Worm (Caenorhabditis elegans): ENCODE results near the gene hmg-12.

hmg-12 gene

ce11 chrII:11914304-11914703, 2.0 kb upstream of the hmg-12 start, which contains the start of gene ZK930.7:
Gene ZK930.7 (plus strand): TSS chrII:11914604.
- TF ChIP-seq lsy-12 (tag; optimal IDR thresholded peaks at IDR 0.05), result no peak
- no peak for TF ChIP-seq nhr-23 (tag; optimal IDR thresholded peaks at IDR 0.05)
- TF ChIP-seq ceh-9 (tag; optimal IDR thresholded peaks at IDR 0.05), result no peak
- no peak for TF ChIP-seq unc-62 (GFP tag; optimal IDR thresholded peaks at IDR 0.05)
- TF ChIP-seq nhr-67 (tag; optimal IDR thresholded peaks at IDR 0.05), result no peak
- no peak for TF ChIP-seq R02D3.7 (tag; optimal IDR thresholded peaks at IDR 0.05)
- no peak for TF ChIP-seq elt-3 (tag; optimal IDR thresholded peaks at IDR 0.05)
- TF ChIP-seq skn-1 (tag; optimal IDR thresholded peaks at IDR 0.05), result no peak
- TF ChIP-seq ZK546.5 (tag; optimal IDR thresholded peaks at IDR 0.05), result no peak

ce11 chrII:11916555-11916941, 235 bp downstream of the hmg-12 start:
- no peak for TF ChIP-seq nhr-76 (tag; optimal IDR thresholded peaks at IDR 0.05)
- TF ChIP-seq unc-39 (tag; optimal IDR thresholded peaks at IDR 0.05), result no peak
- TF ChIP-seq lsy-12 (tag; optimal IDR thresholded peaks at IDR 0.05), result no peak
- no peak for TF ChIP-seq nhr-28 (tag; optimal IDR thresholded peaks at IDR 0.05)
- TF ChIP-seq egl-5 (tag; optimal IDR thresholded peaks at IDR 0.05), result no peak
- no peak for TF ChIP-seq ztf-11 (tag; optimal IDR thresholded peaks at IDR 0.05)
- no peak for TF ChIP-seq nhr-12 (tag; optimal IDR thresholded peaks at IDR 0.05)
- TF ChIP-seq lin-39 (tag; optimal IDR thresholded peaks at IDR 0.05), result no peak

ce11 chrII:11916945-11917344, 632 bp downstream of the hmg-12 start:
- no peak for TF ChIP-seq lin-15B (tag; optimal IDR thresholded peaks at IDR 0.05)
- no peak for TF ChIP-seq hmg-11 (tag; optimal IDR thresholded peaks at IDR 0.05)
- TF ChIP-seq snpc-4 (tag; optimal IDR thresholded peaks at IDR 0.05), result no peak
- TF ChIP-seq mdl-1 (tag; optimal IDR thresholded peaks at IDR 0.05), result no peak
- TF ChIP-seq sea-2 (GFP tag; optimal IDR thresholded peaks at IDR 0.05), result no peak
- no peak for TF ChIP-seq elt-3 (tag; optimal IDR thresholded peaks at IDR 0.05)
- TF ChIP-seq pha-4 (tag; optimal IDR thresholded peaks at IDR 0.05), result no peak
- no peak for TF ChIP-seq eor-1 (tag; optimal IDR thresholded peaks at IDR 0.05)
- no peak for TF ChIP-seq elt-1 (tag; optimal IDR thresholded peaks at IDR 0.05)
- TF ChIP-seq zag-1 (tag; optimal IDR thresholded peaks at IDR 0.05), result no peak
- TF ChIP-seq fos-1 (tag; optimal IDR thresholded peaks at IDR 0.05), result no peak
- TF ChIP-seq lin-39 (tag; optimal IDR thresholded peaks at IDR 0.05), result no peak
- no peak for TF ChIP-seq nhr-76 (tag; optimal IDR thresholded peaks at IDR 0.05)
- TF ChIP-seq pqm-1 (tag; optimal IDR thresholded peaks at IDR 0.05), result no peak
- no peak for TF ChIP-seq nhr-28 (tag; optimal IDR thresholded peaks at IDR 0.05)
- TF ChIP-seq fkh-10 (GFP tag; optimal IDR thresholded peaks at IDR 0.05), result no peak
- TF ChIP-seq nhr-25 (tag; optimal IDR thresholded peaks at IDR 0.05), result no peak
- no peak for TF ChIP-seq ztf-11 (tag; optimal IDR thresholded peaks at IDR 0.05)

ce11 chrII:11917530-11917952, 1.2 kb downstream of the hmg-12 start:
- no peak for TF ChIP-seq nhr-12 (tag; optimal IDR thresholded peaks at IDR 0.05)
- TF ChIP-seq ama-1 (optimal IDR thresholded peaks at IDR 0.05), result peak; percentile 57

- no peak for TF ChIP-seq elt-1 (tag; optimal IDR thresholded peaks at IDR 0.05)
- no peak for TF ChIP-seq fos-1 (tag; optimal IDR thresholded peaks at IDR 0.05)
- TF ChIP-seq mdl-1 (tag; optimal IDR thresholded peaks at IDR 0.05), result no peak
- TF ChIP-seq pha-4 (tag; optimal IDR thresholded peaks at IDR 0.05), result peak; percentile 73
- no peak for TF ChIP-seq pqm-1 (tag; optimal IDR thresholded peaks at IDR 0.05)
These were observed 6.6 kb downstream of the hmg-12 start for ce11 chrII:11922757-11923538.

- peak; percentile 66 for TF ChIP-seq pha-4 (tag; optimal IDR thresholded peaks at IDR 0.05)
- no peak for TF ChIP-seq egl-27 (tag; optimal IDR thresholded peaks at IDR 0.05)
- TF ChIP-seq ZK546.5 (tag; optimal IDR thresholded peaks at IDR 0.05), result no peak
These were observed 7.4 kb downstream of the hmg-12 start for ce11 chrII:11923620-11924298.
